Worm (Caenorhabditis elegans) whole organism, L1 larva: ENCODE measurements around the gene str-230.

Source experiments
- elt-2 ChIP-seq: sonication (generic microtip); optimal IDR thresholded peaks from 2 replicates; lab custom pipeline; 2016; ENCODE audit warnings: missing genetic modification characterization, mild to moderate bottlenecking, inconsistent platforms, missing compliant biosample characterization, missing genetic modification reagents
- lin-13 ChIP-seq: fragments of 150-350 bp; optimal IDR thresholded peaks from 2 replicates; lab custom pipeline; 2014; ENCODE audit warnings: missing biosample characterization, missing genetic modification reagents, missing genetic modification characterization
- pax-3 ChIP-seq: fragments of 200-800 bp; sonication (Bioruptor generic); optimal IDR thresholded peaks from 2 replicates; lab custom pipeline; 2018; ENCODE audit warnings: mild to moderate bottlenecking, missing genetic modification characterization, moderate library complexity, missing compliant biosample characterization
- ztf-11 ChIP-seq, 2 experiments: sonication (generic microtip); optimal IDR thresholded peaks; 2 replicates each; lab custom pipeline; 2016 to 2017; ENCODE audit warnings: missing genetic modification characterization in 2 of 2, missing biosample characterization in 1 of 2, missing compliant biosample characterization in 1 of 2
- ztf-4 ChIP-seq: fragments of 150-350 bp; optimal IDR thresholded peaks from 2 replicates; lab custom pipeline; 2014; ENCODE audit warnings: missing biosample characterization, missing genetic modification characterization

- TF ChIP-seq ztf-4 (no peak), lin-13 (no peak), pax-3 (tag; lab: Kevin White, UChicago) (no peak), ztf-11 (tag; optimal IDR thresholded peaks at IDR 0.05; lab: Kevin White, UChicago) (no peak), elt-2 (tag; lab: Kevin White, UChicago) (no peak)
Observed at ce11 chrV:14177657-14178129, 33.0 kb downstream of the str-230 start, which contains the start of gene ceh-74.
